Worm (Caenorhabditis elegans) whole organism, L4 larva: ENCODE data around the gene mig-21.

Experiments used
- F49E8.2 ChIP-seq: sonication (generic microtip); optimal IDR thresholded peaks from 2 replicates; lab custom pipeline; 2016; ENCODE audit warnings: missing compliant biosample characterization, mild to moderate bottlenecking, missing genetic modification characterization, borderline replicate concordance
- R02D3.7 ChIP-seq: fragments of 150-350 bp; sonication (generic microtip); optimal IDR thresholded peaks from 3 replicates; lab custom pipeline; 2014; ENCODE audit warnings: missing biosample characterization, missing genetic modification characterization
- T26A8.4 ChIP-seq: fragments of 200-800 bp; sonication (Bioruptor generic); IDR thresholded peaks from 2 replicates; pipeline ENCODE4 v1.3.6; 2022; ENCODE audit warnings: missing genetic modification characterization, missing compliant biosample characterization
- aha-1 ChIP-seq: fragments of 150-350 bp; peaks from one replicate; lab custom pipeline; 2014; ENCODE audit warnings: missing biosample characterization, missing genetic modification characterization
- aly-2 ChIP-seq: sonication (generic microtip); optimal IDR thresholded peaks from 2 replicates; lab custom pipeline; 2018; ENCODE audit warnings: missing biosample characterization, missing genetic modification characterization
- attf-4 ChIP-seq: sonication (generic microtip); optimal IDR thresholded peaks from 3 replicates; lab custom pipeline; 2017; ENCODE audit warnings: missing biosample characterization, missing genetic modification characterization
- ceh-20 ChIP-seq: fragments of 200-800 bp; sonication (Bioruptor generic); IDR thresholded peaks from 2 replicates; pipeline ENCODE4 v1.3.6; 2022; ENCODE audit warnings: missing genetic modification reagents, missing genetic modification characterization, missing compliant biosample characterization
- ceh-32 ChIP-seq: sonication (generic microtip); optimal IDR thresholded peaks from 2 replicates; lab custom pipeline; 2016; ENCODE audit warnings: mild to moderate bottlenecking, missing genetic modification characterization, missing compliant biosample characterization; ENCODE audit not compliant: poor library complexity
- ceh-44 ChIP-seq: fragments of 200-800 bp; sonication (Bioruptor generic); IDR thresholded peaks from 2 replicates; pipeline ENCODE4 v1.3.6; 2022; ENCODE audit warnings: missing genetic modification reagents, missing genetic modification characterization, missing compliant biosample characterization
- ceh-62 ChIP-seq: sonication (generic microtip); optimal IDR thresholded peaks from 2 replicates; lab custom pipeline; 2017; ENCODE audit warnings: missing biosample characterization, missing genetic modification characterization
- ces-1 ChIP-seq: fragments of 150-350 bp; sonication (generic microtip); optimal IDR thresholded peaks from 4 replicates; lab custom pipeline; 2014; ENCODE audit warnings: missing biosample characterization, missing genetic modification reagents, missing genetic modification characterization
- daf-16 ChIP-seq, 3 experiments: sonication (generic microtip); optimal IDR thresholded peaks; 2 replicates each; lab custom pipeline; 2016 to 2017; ENCODE audit warnings: missing genetic modification characterization in 3 of 3, missing genetic modification reagents in 3 of 3, mild to moderate bottlenecking in 2 of 3, missing compliant biosample characterization in 2 of 3, missing biosample characterization in 1 of 3, moderate library complexity in 1 of 3
- daf-19 ChIP-seq: fragments of 200-800 bp; sonication (Bioruptor generic); conservative IDR thresholded peaks from 2 replicates; pipeline ENCODE4 v1.3.6; 2022; ENCODE audit warnings: missing genetic modification characterization, missing compliant biosample characterization
- dmd-8 ChIP-seq: fragments of 200-800 bp; sonication (Bioruptor generic); IDR thresholded peaks from 2 replicates; pipeline ENCODE4 v1.3.6; 2022; ENCODE audit warnings: missing genetic modification characterization, missing compliant biosample characterization
- dmd-9 ChIP-seq: fragments of 200-800 bp; sonication (Bioruptor generic); IDR thresholded peaks from 2 replicates; pipeline ENCODE4 v1.3.6; 2022; ENCODE audit warnings: missing genetic modification reagents, missing genetic modification characterization, missing compliant biosample characterization
- dpl-1 ChIP-seq: fragments of 150-350 bp; optimal IDR thresholded peaks from 2 replicates; lab custom pipeline; 2014; ENCODE audit warnings: missing biosample characterization, missing genetic modification reagents, missing genetic modification characterization
- egl-27 ChIP-seq: sonication (generic microtip); optimal IDR thresholded peaks from 3 replicates; lab custom pipeline; 2017; ENCODE audit warnings: missing biosample characterization, missing genetic modification reagents, missing genetic modification characterization
- egl-43 ChIP-seq: fragments of 200-800 bp; sonication (Bioruptor generic); IDR thresholded peaks from 2 replicates; pipeline ENCODE4 v1.3.6; 2022; ENCODE audit warnings: missing genetic modification reagents, missing genetic modification characterization, missing compliant biosample characterization
- fkh-10 ChIP-seq: fragments of 150-350 bp; optimal IDR thresholded peaks from 2 replicates; lab custom pipeline; 2014; ENCODE audit warnings: missing biosample characterization, missing genetic modification reagents, missing genetic modification characterization
- fos-1 ChIP-seq: fragments of 150-350 bp; optimal IDR thresholded peaks from 2 replicates; lab custom pipeline; 2014; ENCODE audit warnings: missing biosample characterization, missing genetic modification characterization
- hlh-30 ChIP-seq: sonication (generic microtip); optimal IDR thresholded peaks from 2 replicates; lab custom pipeline; 2017; ENCODE audit warnings: antibody characterized with exemption, mild to moderate bottlenecking, missing genetic modification characterization, missing compliant biosample characterization; ENCODE audit not compliant: insufficient read depth
- hmg-1.1 ChIP-seq: fragments of 200-800 bp; sonication (Bioruptor generic); IDR thresholded peaks from 2 replicates; pipeline ENCODE4 v1.3.6; 2022; ENCODE audit warnings: missing genetic modification reagents, missing genetic modification characterization, missing compliant biosample characterization
- jun-1 ChIP-seq: fragments of 150-350 bp; optimal IDR thresholded peaks from 2 replicates; lab custom pipeline; 2014; ENCODE audit warnings: missing biosample characterization, missing genetic modification reagents, missing genetic modification characterization
- lin-1 ChIP-seq: fragments of 200-800 bp; sonication (Bioruptor generic); IDR thresholded peaks from 2 replicates; pipeline ENCODE4 v1.3.6; 2022; ENCODE audit warnings: missing genetic modification reagents, missing genetic modification characterization, missing compliant biosample characterization
- lin-13 ChIP-seq: fragments of 150-350 bp; optimal IDR thresholded peaks from 2 replicates; lab custom pipeline; 2014; ENCODE audit warnings: missing biosample characterization, missing genetic modification reagents, missing genetic modification characterization
- lin-15B ChIP-seq: fragments of 150-350 bp; sonication (generic microtip); optimal IDR thresholded peaks from 3 replicates; lab custom pipeline; 2014; ENCODE audit warnings: missing biosample characterization, missing genetic modification characterization
- lin-29 ChIP-seq: fragments of 200-800 bp; sonication (Bioruptor generic); IDR thresholded peaks from 2 replicates; pipeline ENCODE4 v1.3.6; 2022; ENCODE audit warnings: missing genetic modification reagents, missing genetic modification characterization, missing compliant biosample characterization
- lin-38 ChIP-seq: fragments of 200-800 bp; sonication (Bioruptor generic); IDR thresholded peaks from 2 replicates; pipeline ENCODE4 v1.3.6; 2022; ENCODE audit warnings: missing genetic modification reagents, missing genetic modification characterization, missing compliant biosample characterization
- lir-3 ChIP-seq: sonication (generic microtip); optimal IDR thresholded peaks from 2 replicates; lab custom pipeline; 2016; ENCODE audit warnings: mild to moderate bottlenecking, missing genetic modification characterization, missing compliant biosample characterization
- lsy-2 ChIP-seq, 2 experiments: fragments of 150-350 bp in 1 of 2; sonication (generic microtip) in 1 of 2; optimal IDR thresholded peaks; 2 replicates each; lab custom pipeline; 2014 to 2017; ENCODE audit warnings: missing biosample characterization in 2 of 2, missing genetic modification characterization in 2 of 2
- mdl-1 ChIP-seq, 2 experiments: fragments of 150-350 bp in 1 of 2; sonication (generic microtip) in 1 of 2; optimal IDR thresholded peaks; 2 replicates each; lab custom pipeline; 2014 to 2017; ENCODE audit warnings: missing biosample characterization in 2 of 2, missing genetic modification characterization in 2 of 2
- mep-1 ChIP-seq: fragments of 150-350 bp; sonication (generic microtip); optimal IDR thresholded peaks from 3 replicates; lab custom pipeline; 2014; ENCODE audit warnings: missing biosample characterization, missing genetic modification characterization
- mes-2 ChIP-seq: sonication (generic microtip); optimal IDR thresholded peaks from 2 replicates; lab custom pipeline; 2016; ENCODE audit warnings: missing genotype, mild to moderate bottlenecking, missing genetic modification characterization, missing compliant biosample characterization; ENCODE audit not compliant: poor library complexity, severe bottlenecking
- mxl-2 ChIP-seq: fragments of 200-800 bp; sonication (Bioruptor generic); conservative IDR thresholded peaks from 2 replicates; pipeline ENCODE4 v1.3.6; 2022; ENCODE audit warnings: missing genetic modification reagents, missing genetic modification characterization, missing compliant biosample characterization
- mxl-3 ChIP-seq: fragments of 200-800 bp; sonication (Bioruptor generic); optimal IDR thresholded peaks from 2 replicates; lab custom pipeline; 2018; ENCODE audit warnings: mild to moderate bottlenecking, missing genetic modification characterization, missing compliant biosample characterization
- nhr-102 ChIP-seq: sonication (generic microtip); optimal IDR thresholded peaks from 2 replicates; lab custom pipeline; 2016; ENCODE audit warnings: mild to moderate bottlenecking, missing genetic modification characterization, moderate library complexity, missing compliant biosample characterization
- nhr-237 ChIP-seq: sonication (generic microtip); optimal IDR thresholded peaks from 2 replicates; lab custom pipeline; 2017; ENCODE audit warnings: missing biosample characterization, missing genetic modification characterization
- nhr-28 ChIP-seq: fragments of 150-350 bp; optimal IDR thresholded peaks from 2 replicates; lab custom pipeline; 2014; ENCODE audit warnings: missing biosample characterization, missing genetic modification characterization
- nhr-41 ChIP-seq: fragments of 200-800 bp; sonication (Bioruptor generic); IDR thresholded peaks from 2 replicates; pipeline ENCODE4 v1.3.6; 2022; ENCODE audit warnings: missing genetic modification reagents, missing genetic modification characterization, missing compliant biosample characterization
- nhr-48 ChIP-seq: sonication (generic microtip); optimal IDR thresholded peaks from 2 replicates; lab custom pipeline; 2016; ENCODE audit warnings: mild to moderate bottlenecking, missing genetic modification characterization, missing compliant biosample characterization
- nhr-6 ChIP-seq: fragments of 150-350 bp; optimal IDR thresholded peaks from 2 replicates; lab custom pipeline; 2014; ENCODE audit warnings: missing biosample characterization, missing genetic modification characterization
- pha-4 ChIP-seq, 2 experiments: fragments of 150-350 bp in 1 of 2; fragments of 200-800 bp in 1 of 2; sonication (Bioruptor generic) in 1 of 2; IDR thresholded peaks in 1 of 2; optimal IDR thresholded peaks in 1 of 2; 2 replicates each; pipeline versions ENCODE4 v1.3.6 to Lab custom; 2014 to 2022; ENCODE audit warnings: missing genetic modification characterization in 2 of 2, missing genetic modification reagents in 2 of 2, missing biosample characterization in 1 of 2, missing compliant biosample characterization in 1 of 2
- pqm-1 ChIP-seq: sonication (generic microtip); optimal IDR thresholded peaks from 2 replicates; lab custom pipeline; 2017; ENCODE audit warnings: missing biosample characterization, missing genetic modification characterization
- set-16 ChIP-seq: fragments of 200-800 bp; sonication (Bioruptor generic); IDR thresholded peaks from 2 replicates; pipeline ENCODE4 v1.3.6; 2022; ENCODE audit warnings: missing genetic modification reagents, missing genetic modification characterization, missing compliant biosample characterization
- snpc-4 ChIP-seq: fragments of 150-350 bp; optimal IDR thresholded peaks from 2 replicates; lab custom pipeline; 2014; ENCODE audit warnings: missing biosample characterization, missing genetic modification characterization
- unc-39 ChIP-seq: sonication (generic microtip); optimal IDR thresholded peaks from 2 replicates; lab custom pipeline; 2017; ENCODE audit warnings: missing biosample characterization, missing genetic modification characterization
- vab-7 ChIP-seq: fragments of 200-800 bp; sonication (Bioruptor generic); IDR thresholded peaks from 2 replicates; pipeline ENCODE4 v1.3.6; 2022; ENCODE audit warnings: missing genetic modification reagents, missing genetic modification characterization, missing compliant biosample characterization
- zfp-3 ChIP-seq: fragments of 200-800 bp; sonication (Bioruptor generic); conservative IDR thresholded peaks from 2 replicates; pipeline ENCODE4 v1.3.6; 2022; ENCODE audit warnings: missing genetic modification reagents, missing genetic modification characterization, missing compliant biosample characterization
- zip-2 ChIP-seq: fragments of 150-350 bp; optimal IDR thresholded peaks from 2 replicates; lab custom pipeline; 2014; ENCODE audit warnings: missing biosample characterization, missing genetic modification characterization

Gene mig-21

DNA sequence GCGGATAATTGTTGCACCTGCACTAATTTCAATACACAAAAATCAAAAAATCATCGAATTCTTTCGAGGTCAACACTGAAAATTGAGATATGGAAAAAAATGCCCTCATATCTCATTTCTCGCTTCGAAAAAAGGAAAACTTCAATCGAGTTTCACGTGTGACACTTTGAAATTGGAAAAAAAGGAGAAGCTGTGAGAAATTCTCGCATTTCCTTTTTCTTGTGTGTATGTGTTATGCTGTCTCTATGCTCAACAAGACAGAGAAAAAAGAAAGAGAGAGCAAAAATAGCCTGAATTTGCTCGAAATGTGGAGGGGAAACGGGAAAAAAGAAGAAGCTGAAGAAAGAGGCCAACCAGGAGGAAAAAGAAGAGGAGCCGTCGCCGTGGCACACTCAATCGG, 31.8 kb downstream of the mig-21 start:
- TF ChIP-seq fos-1 (tag; lab: Kevin White, UChicago) (no peak), T26A8.4 (GFP tag; lab: Robert Waterston, UW) (no peak), nhr-48 (no peak), R02D3.7 (no peak), zfp-3 (GFP tag; lab: Robert Waterston, UW) (no peak), mes-2 (tag; lab: Kevin White, UChicago) (no peak), nhr-6 (tag; lab: Kevin White, UChicago) (no peak), vab-7 (GFP tag; lab: Robert Waterston, UW) (no peak), lin-15B (tag; lab: Kevin White, UChicago) (no peak), pha-4 (GFP tag; IDR thresholded peaks at IDR 0.05; lab: Robert Waterston, UW) (no peak), pha-4 (tag; optimal IDR thresholded peaks at IDR 0.05; lab: Kevin White, UChicago) (no peak), aly-2 (tag; lab: Kevin White, UChicago) (no peak), ces-1 (GFP tag; lab: Kevin White, UChicago) (no peak), lin-13 (GFP tag; lab: Kevin White, UChicago) (no peak), ceh-32 (tag; lab: Kevin White, UChicago) (no peak), daf-19 (GFP tag; lab: Robert Waterston, UW) (no peak), attf-4 (no peak), ceh-62 (tag; lab: Kevin White, UChicago) (no peak), nhr-237 (tag; lab: Kevin White, UChicago) (no peak), lin-38 (GFP tag; lab: Robert Waterston, UW) (no peak), mep-1 (tag; lab: Kevin White, UChicago) (no peak), snpc-4 (tag; lab: Kevin White, UChicago) (no peak), hlh-30 (tag; lab: Kevin White, UChicago) (peak; percentile 4), hmg-1.1 (GFP tag; lab: Robert Waterston, UW) (no peak), set-16 (peak; percentile 10; the same call in 1 of the 2 replicates), lsy-2 (tag; optimal IDR thresholded peaks at IDR 0.05; lab: Kevin White, UChicago) (peak in 1 of 2 experiments; percentile 21), egl-43 (no peak), lir-3 (tag; lab: Kevin White, UChicago) (no peak), mxl-2 (no peak), egl-27 (tag; lab: Kevin White, UChicago) (no peak), dmd-8 (GFP tag; lab: Robert Waterston, UW) (no peak), mdl-1 (tag; optimal IDR thresholded peaks at IDR 0.05; lab: Kevin White, UChicago) (peak in 1 of 2 experiments; percentile 20), fkh-10 (GFP tag; lab: Kevin White, UChicago) (peak; percentile 63), zip-2 (tag; lab: Kevin White, UChicago) (no peak), mxl-3 (GFP tag; lab: Kevin White, UChicago) (no peak), aha-1 (tag; lab: Kevin White, UChicago) (peak; percentile 7)

DNA sequence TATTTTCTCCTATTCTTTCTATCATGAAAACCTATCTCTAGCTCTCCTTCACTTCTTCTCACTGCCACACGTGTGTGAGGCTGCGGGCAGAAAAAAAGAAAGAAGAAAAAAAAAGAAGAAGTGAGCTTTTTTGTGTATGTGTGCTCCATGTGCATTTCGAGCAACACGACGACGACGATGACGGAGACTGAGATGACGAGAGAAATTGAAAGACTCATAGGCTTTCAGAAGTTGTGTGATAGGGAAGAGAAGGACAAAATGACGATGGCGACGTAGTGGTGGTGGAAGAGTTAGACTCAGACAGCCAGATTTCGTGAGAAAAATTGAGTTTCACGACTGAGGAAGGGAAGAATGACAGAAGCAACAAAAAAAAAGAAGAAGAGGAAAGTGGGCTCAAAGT, 32.7 kb downstream of the mig-21 start:
- TF ChIP-seq lsy-2 (tag; optimal IDR thresholded peaks at IDR 0.05; lab: Kevin White, UChicago) (peak; percentile 22 to 70), nhr-237 (tag; lab: Kevin White, UChicago) (no peak), dpl-1 (peak; percentile 27), F49E8.2 (tag; lab: Kevin White, UChicago) (no peak), mep-1 (tag; lab: Kevin White, UChicago) (peak; percentile 70), vab-7 (GFP tag; lab: Robert Waterston, UW) (no peak), pqm-1 (tag; lab: Kevin White, UChicago) (no peak), nhr-41 (GFP tag; lab: Robert Waterston, UW) (no peak), pha-4 (GFP tag; IDR thresholded peaks at IDR 0.05; lab: Robert Waterston, UW) (no peak), pha-4 (tag; optimal IDR thresholded peaks at IDR 0.05; lab: Kevin White, UChicago) (no peak), nhr-28 (tag; lab: Kevin White, UChicago) (no peak), mes-2 (tag; lab: Kevin White, UChicago) (peak; percentile 30), lin-1 (GFP tag; lab: Robert Waterston, UW) (no peak), zfp-3 (GFP tag; lab: Robert Waterston, UW) (no peak), daf-16 (GFP tag; optimal IDR thresholded peaks at IDR 0.05; lab: Kevin White, UChicago) (no peak), daf-16 (tag; optimal IDR thresholded peaks at IDR 0.05; lab: Kevin White, UChicago) (no peak), ceh-44 (GFP tag; lab: Robert Waterston, UW) (no peak), nhr-102 (tag; lab: Kevin White, UChicago) (no peak), lin-13 (GFP tag; lab: Kevin White, UChicago) (no peak), unc-39 (no peak), mdl-1 (tag; optimal IDR thresholded peaks at IDR 0.05; lab: Kevin White, UChicago) (peak; percentile 60 to 93), dmd-9 (GFP tag; lab: Robert Waterston, UW) (no peak), ces-1 (GFP tag; lab: Kevin White, UChicago) (peak; percentile 39), ceh-20 (GFP tag; lab: Robert Waterston, UW) (peak; percentile 71; the same call in 1 of the 2 replicates), lin-29 (GFP tag; lab: Robert Waterston, UW) (no peak), jun-1 (tag; lab: Kevin White, UChicago) (no peak)
